Worm (Caenorhabditis elegans) whole organism, young adult: Measurements from ENCODE around the gene F38A5.2.

ENCODE experiments used
- B0019.2 ChIP-seq: fragments of 200-800 bp; sonication (Bioruptor generic); conservative IDR thresholded peaks from 2 replicates; pipeline ENCODE4 v1.3.6; 2022; ENCODE audit warnings: missing genetic modification reagents, missing genetic modification characterization, missing compliant biosample characterization
- F23B12.7 ChIP-seq: sonication (generic microtip); optimal IDR thresholded peaks from 2 replicates; lab custom pipeline; 2017; ENCODE audit warnings: missing genetic modification characterization, mild to moderate bottlenecking, missing compliant biosample characterization, antibody characterized with exemption, moderate library complexity; ENCODE audit not compliant: insufficient read depth
- K12H6.12 ChIP-seq: fragments of 200-800 bp; sonication (Bioruptor generic); optimal IDR thresholded peaks from 2 replicates; lab custom pipeline; 2018; ENCODE audit warnings: mild to moderate bottlenecking, missing genetic modification characterization, missing compliant biosample characterization
- Y67H2A.10 ChIP-seq: fragments of 200-800 bp; sonication (Bioruptor generic); conservative IDR thresholded peaks from 2 replicates; pipeline ENCODE4 v1.3.6; 2022; ENCODE audit warnings: missing genetic modification reagents, missing genetic modification characterization, missing compliant biosample characterization
- ama-1 ChIP-seq, 3 experiments: fragments of 150-350 bp in 1 of 3; sonication (generic microtip) in 2 of 3; optimal IDR thresholded peaks; 2 replicates each; lab custom pipeline; 2014 to 2018; ENCODE audit warnings: missing biosample characterization in 2 of 3, missing genetic modification characterization in 2 of 3, missing genetic modification reagents in 2 of 3
- attf-5 ChIP-seq: fragments of 200-800 bp; sonication (Bioruptor generic); optimal IDR thresholded peaks from 2 replicates; lab custom pipeline; 2018; ENCODE audit warnings: mild to moderate bottlenecking, missing genetic modification characterization, missing compliant biosample characterization
- cebp-1 ChIP-seq, 2 experiments: fragments of 200-800 bp in 1 of 2; sonication (Bioruptor generic) in 1 of 2; sonication (generic microtip) in 1 of 2; IDR thresholded peaks in 1 of 2; optimal IDR thresholded peaks in 1 of 2; 2 replicates each; pipeline versions ENCODE4 v1.3.6 to Lab custom; 2017 to 2022; ENCODE audit warnings: missing compliant biosample characterization in 2 of 2, missing genetic modification characterization in 2 of 2, mild to moderate bottlenecking in 1 of 2, missing genetic modification reagents in 1 of 2, moderate library complexity in 1 of 2
- cebp-2 ChIP-seq: fragments of 200-800 bp; sonication (Bioruptor generic); IDR thresholded peaks from 2 replicates; pipeline ENCODE4 v1.3.6; 2022; ENCODE audit warnings: missing genetic modification characterization, missing compliant biosample characterization
- chd-7 ChIP-seq: sonication (generic microtip); optimal IDR thresholded peaks from 2 replicates; lab custom pipeline; 2016; ENCODE audit warnings: mild to moderate bottlenecking, missing genetic modification characterization, moderate library complexity, missing compliant biosample characterization
- dox-1 ChIP-seq: fragments of 200-800 bp; sonication (Bioruptor generic); IDR thresholded peaks from 2 replicates; pipeline ENCODE4 v1.3.6; 2022; ENCODE audit warnings: missing genetic modification reagents, missing genetic modification characterization, missing compliant biosample characterization
- efl-1 ChIP-seq: fragments of 150-350 bp; optimal IDR thresholded peaks from 2 replicates; lab custom pipeline; 2014; ENCODE audit warnings: missing biosample characterization, missing genetic modification reagents, missing genetic modification characterization
- egl-44 ChIP-seq: fragments of 200-800 bp; sonication (Bioruptor generic); IDR thresholded peaks from 2 replicates; pipeline ENCODE4 v1.3.6; 2022; ENCODE audit warnings: missing genetic modification reagents, missing genetic modification characterization, missing compliant biosample characterization
- gei-17 ChIP-seq: fragments of 200-800 bp; sonication (Bioruptor generic); optimal IDR thresholded peaks from 2 replicates; lab custom pipeline; 2018; ENCODE audit warnings: mild to moderate bottlenecking, missing genetic modification characterization, missing compliant biosample characterization
- him-1 ChIP-seq: sonication (generic microtip); optimal IDR thresholded peaks from 2 replicates; lab custom pipeline; 2016; ENCODE audit warnings: missing genotype, missing genetic modification reagents, missing genetic modification characterization, missing compliant biosample characterization
- hlh-12 ChIP-seq: sonication (generic microtip); optimal IDR thresholded peaks from 2 replicates; lab custom pipeline; 2016; ENCODE audit warnings: missing genetic modification characterization, missing compliant biosample characterization
- hmg-1.2 ChIP-seq: fragments of 200-800 bp; sonication (Bioruptor generic); IDR thresholded peaks from 2 replicates; pipeline ENCODE4 v1.3.6; 2022; ENCODE audit warnings: missing genetic modification reagents, missing genetic modification characterization, missing compliant biosample characterization
- hrde-1 ChIP-seq: sonication (generic microtip); optimal IDR thresholded peaks from 2 replicates; lab custom pipeline; 2016; ENCODE audit warnings: missing genetic modification characterization, mild to moderate bottlenecking, missing compliant biosample characterization, moderate library complexity, missing genotype, missing genetic modification reagents, borderline replicate concordance
- hsf-1 ChIP-seq: fragments of 200-800 bp; sonication (Bioruptor generic); IDR thresholded peaks from 2 replicates; pipeline ENCODE4 v1.3.6; 2022; ENCODE audit warnings: missing genetic modification reagents, missing genetic modification characterization, missing compliant biosample characterization
- let-526 ChIP-seq: fragments of 200-800 bp; sonication (Bioruptor generic); IDR thresholded peaks from 2 replicates; pipeline ENCODE4 v1.3.6; 2022; ENCODE audit warnings: missing genetic modification reagents, missing genetic modification characterization, missing compliant biosample characterization
- lin-26 ChIP-seq: fragments of 200-800 bp; sonication (Bioruptor generic); IDR thresholded peaks from 2 replicates; pipeline ENCODE4 v1.3.6; 2022; ENCODE audit warnings: missing genetic modification reagents, missing genetic modification characterization, missing compliant biosample characterization
- lin-40 ChIP-seq: sonication (generic microtip); optimal IDR thresholded peaks from 2 replicates; lab custom pipeline; 2016; ENCODE audit warnings: missing genetic modification characterization, mild to moderate bottlenecking, missing compliant biosample characterization, missing genotype, missing genetic modification reagents
- lin-54 ChIP-seq: fragments of 200-800 bp; sonication (Bioruptor generic); optimal IDR thresholded peaks from 2 replicates; lab custom pipeline; 2018; ENCODE audit warnings: mild to moderate bottlenecking, missing genetic modification characterization, missing compliant biosample characterization
- lir-1 ChIP-seq: fragments of 200-800 bp; sonication (Bioruptor generic); conservative IDR thresholded peaks from 2 replicates; pipeline ENCODE4 v1.3.6; 2022; ENCODE audit warnings: missing genetic modification reagents, missing genetic modification characterization, missing compliant biosample characterization
- madf-3 ChIP-seq: fragments of 200-800 bp; sonication (Bioruptor generic); IDR thresholded peaks from 2 replicates; pipeline ENCODE4 v1.3.6; 2022; ENCODE audit warnings: missing genetic modification reagents, missing genetic modification characterization, missing compliant biosample characterization
- mes-4 ChIP-seq: sonication (generic microtip); optimal IDR thresholded peaks from 2 replicates; lab custom pipeline; 2016; ENCODE audit warnings: missing genotype, missing genetic modification characterization, missing compliant biosample characterization
- nhr-120 ChIP-seq: fragments of 200-800 bp; sonication (Bioruptor generic); IDR thresholded peaks from 2 replicates; pipeline ENCODE4 v1.3.6; 2022; ENCODE audit warnings: missing genetic modification characterization, missing compliant biosample characterization
- nhr-80 ChIP-seq: sonication (generic microtip); optimal IDR thresholded peaks from 2 replicates; lab custom pipeline; 2016; ENCODE audit warnings: missing genetic modification characterization, missing compliant biosample characterization
- pha-4 ChIP-seq: fragments of 150-350 bp; sonication (generic microtip); optimal IDR thresholded peaks from 2 replicates; lab custom pipeline; 2014; ENCODE audit warnings: missing biosample characterization, missing genetic modification reagents, missing genetic modification characterization
- rec-8 ChIP-seq, 2 experiments: sonication (generic microtip); optimal IDR thresholded peaks; 2 replicates each; lab custom pipeline; 2016; ENCODE audit warnings: mild to moderate bottlenecking in 2 of 2, missing genetic modification characterization in 2 of 2, missing genetic modification reagents in 2 of 2, missing genotype in 2 of 2, missing biosample characterization in 1 of 2, missing compliant biosample characterization in 1 of 2, moderate library complexity in 1 of 2
- repo-1 ChIP-seq: sonication (generic microtip); optimal IDR thresholded peaks from 2 replicates; lab custom pipeline; 2017; ENCODE audit warnings: mild to moderate bottlenecking, missing genetic modification characterization, missing compliant biosample characterization
- sdz-38 ChIP-seq: sonication (generic microtip); optimal IDR thresholded peaks from 2 replicates; lab custom pipeline; 2016; ENCODE audit warnings: missing genotype, missing genetic modification characterization, missing compliant biosample characterization
- snpc-4 ChIP-seq, 5 experiments: fragments of 150-350 bp in 1 of 5; sonication (generic microtip) in 4 of 5; optimal IDR thresholded peaks; 2 replicates each; lab custom pipeline; 2014 to 2018; ENCODE audit warnings: missing genetic modification characterization in 5 of 5, missing biosample characterization in 3 of 5, antibody characterized with exemption in 2 of 5, mild to moderate bottlenecking in 2 of 5, missing compliant biosample characterization in 2 of 5, missing genotype in 2 of 5, moderate library complexity in 2 of 5, missing genetic modification reagents in 1 of 5
- tbp1 ChIP-seq: fragments of 200-800 bp; sonication (Bioruptor generic); optimal IDR thresholded peaks from 2 replicates; lab custom pipeline; 2018; ENCODE audit warnings: mild to moderate bottlenecking, missing genetic modification characterization, missing compliant biosample characterization
- tlf-1 ChIP-seq: fragments of 200-800 bp; sonication (Bioruptor generic); optimal IDR thresholded peaks from 2 replicates; lab custom pipeline; 2018; ENCODE audit warnings: mild to moderate bottlenecking, missing genetic modification characterization, missing compliant biosample characterization
- zfh-2 ChIP-seq: fragments of 200-800 bp; sonication (Bioruptor generic); conservative IDR thresholded peaks from 2 replicates; pipeline ENCODE4 v1.3.6; 2022; ENCODE audit warnings: missing genetic modification reagents, missing genetic modification characterization, missing compliant biosample characterization
- ztf-18 ChIP-seq: sonication (generic microtip); optimal IDR thresholded peaks from 2 replicates; lab custom pipeline; 2016; ENCODE audit warnings: missing genotype, mild to moderate bottlenecking, missing genetic modification characterization, missing compliant biosample characterization
- ztf-25 ChIP-seq: fragments of 200-800 bp; sonication (Bioruptor generic); IDR thresholded peaks from 2 replicates; pipeline ENCODE4 v1.3.6; 2022; ENCODE audit warnings: missing genetic modification reagents, missing genetic modification characterization, missing compliant biosample characterization
- ztf-28 ChIP-seq: fragments of 200-800 bp; sonication (Bioruptor generic); IDR thresholded peaks from 2 replicates; pipeline ENCODE4 v1.3.6; 2022; ENCODE audit warnings: missing genetic modification reagents, missing genetic modification characterization, missing compliant biosample characterization

The F38A5.2 gene

DNA sequence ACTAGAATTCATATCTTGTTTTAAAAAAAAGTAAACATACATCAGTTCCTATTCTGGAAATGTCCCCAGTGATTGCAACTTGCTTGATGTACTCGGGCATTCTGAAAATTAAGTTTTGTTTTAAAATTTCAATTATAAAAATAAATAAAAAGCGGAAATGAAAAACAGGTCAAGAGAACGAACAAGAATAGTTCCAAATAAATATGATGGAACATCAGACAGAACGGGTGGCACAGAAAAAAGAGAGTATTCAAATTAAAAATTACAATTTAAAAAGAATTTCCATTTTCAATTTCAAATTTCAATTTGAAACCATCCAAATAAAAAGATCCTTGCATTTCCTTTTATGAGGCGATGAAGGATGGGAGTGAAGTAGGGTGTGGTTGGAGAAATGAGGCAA, 36.1 kb upstream of the F38A5.2 start, which contains the start of gene C01B10.3:
TSS of gene C01B10.3 (minus strand) at position 101 of the 400 bp plus-strand sequence.
- TF ChIP-seq Y67H2A.10, result no peak
- no peak for TF ChIP-seq lin-26 (GFP tag; lab: Robert Waterston, UW)
- no peak for TF ChIP-seq tlf-1 (GFP tag; lab: Kevin White, UChicago)
- no peak for TF ChIP-seq hrde-1 (tag; lab: Kevin White, UChicago)

DNA sequence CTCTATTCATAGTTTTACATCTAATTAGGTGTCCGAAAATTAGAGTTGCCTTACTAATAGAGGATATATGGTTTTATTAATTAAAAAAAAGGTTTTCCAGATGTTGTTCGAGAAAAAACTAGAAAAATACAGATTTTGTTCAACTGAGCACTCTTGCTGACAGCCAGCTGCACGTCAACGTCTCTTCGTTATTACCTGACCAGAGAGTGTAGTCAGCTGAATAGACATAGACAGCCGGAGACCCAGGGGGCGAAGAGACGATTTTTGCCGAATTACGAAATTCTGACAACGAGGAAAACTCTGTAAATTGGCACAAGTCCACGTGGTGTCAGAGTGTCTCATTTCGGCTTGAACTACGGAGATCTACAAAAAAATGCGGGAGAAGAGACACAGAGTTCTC, 33.4 kb upstream of the F38A5.2 start:
- TF ChIP-seq zfh-2 (GFP tag; lab: Robert Waterston, UW) (no peak), cebp-1 (GFP tag; IDR thresholded peaks at IDR 0.05; lab: Robert Waterston, UW) (peak; percentile 83), cebp-1 (tag; optimal IDR thresholded peaks at IDR 0.05; lab: Kevin White, UChicago) (peak; percentile 95), chd-7 (no peak), lir-1 (no peak), hsf-1 (no peak), nhr-80 (tag; lab: Kevin White, UChicago) (peak; percentile 27), hmg-1.2 (peak; percentile 52; the same call in 1 of the 2 replicates), tbp1 (GFP tag; lab: Kevin White, UChicago) (no peak), him-1 (tag; lab: Kevin White, UChicago) (no peak), repo-1 (no peak), madf-3 (GFP tag; lab: Robert Waterston, UW) (no peak), egl-44 (GFP tag; lab: Robert Waterston, UW) (no peak), lin-54 (GFP tag; lab: Kevin White, UChicago) (no peak), ztf-25 (GFP tag; lab: Robert Waterston, UW) (no peak), ama-1 (optimal IDR thresholded peaks at IDR 0.05; lab: Kevin White, UChicago) (no peak), ama-1 (GFP tag; optimal IDR thresholded peaks at IDR 0.05; lab: Kevin White, UChicago) (no peak), ztf-28 (GFP tag; lab: Robert Waterston, UW) (no peak), lin-40 (tag; lab: Kevin White, UChicago) (peak; percentile 3), F23B12.7 (tag; lab: Kevin White, UChicago) (no peak), K12H6.12 (tag; lab: Kevin White, UChicago) (no peak), pha-4 (tag; lab: Kevin White, UChicago) (no peak), rec-8 (tag; optimal IDR thresholded peaks at IDR 0.05; lab: Kevin White, UChicago) (no peak), efl-1 (no peak), snpc-4 (GFP tag; optimal IDR thresholded peaks at IDR 0.05; lab: Kevin White, UChicago) (no peak), snpc-4 (tag; optimal IDR thresholded peaks at IDR 0.05; lab: Kevin White, UChicago) (no peak), cebp-2 (GFP tag; lab: Robert Waterston, UW) (no peak), attf-5 (GFP tag; lab: Kevin White, UChicago) (peak; percentile 81), lin-26 (GFP tag; lab: Robert Waterston, UW) (no peak), mes-4 (tag; lab: Kevin White, UChicago) (no peak), dox-1 (GFP tag; lab: Robert Waterston, UW) (no peak), sdz-38 (tag; lab: Kevin White, UChicago) (no peak), gei-17 (GFP tag; lab: Kevin White, UChicago) (no peak), let-526 (GFP tag; lab: Robert Waterston, UW) (no peak), nhr-120 (GFP tag; lab: Robert Waterston, UW) (no peak), ztf-18 (tag; lab: Kevin White, UChicago) (peak; percentile 0), tlf-1 (GFP tag; lab: Kevin White, UChicago) (no peak), B0019.2 (GFP tag; lab: Robert Waterston, UW) (no peak), hlh-12 (tag; lab: Kevin White, UChicago) (no peak)
